Fruit fly (Drosophila melanogaster): Measurements from ENCODE around the gene Asciz.

Asciz gene

dm6 chr3L:3148125-3149059 lies 17.7 kb downstream of the Asciz start, which contains the start of the genes Usp5 and BtbVII (continued):
- TF ChIP-seq Gsc (GFP tag; IDR thresholded peaks at IDR 0.05) (no peak), ac (GFP tag; optimal IDR thresholded peaks at IDR 0.05) (peak; percentile 67), CG13296 (GFP tag; optimal IDR thresholded peaks at IDR 0.05) (peak; percentile 39), slbo (GFP tag; IDR thresholded peaks at IDR 0.05) (peak; percentile 64), nau (GFP tag; optimal IDR thresholded peaks at IDR 0.05) (no peak), zen2 (GFP tag; IDR thresholded peaks at IDR 0.05; ENCODE audit: partially characterized antibody) (peak; percentile 97), Fer2 (tag; optimal IDR thresholded peaks at IDR 0.05) (no peak), stc (GFP tag; IDR thresholded peaks at IDR 0.05) (no peak), NC2α (GFP tag; optimal IDR thresholded peaks at IDR 0.05) (no peak), peb (GFP tag; IDR thresholded peaks at IDR 0.05) (0 out of 2 replicates have a peak, but pooled peaks have one; percentile 17), lilli (GFP tag; optimal IDR thresholded peaks at IDR 0.05) (peak; percentile 84), YL-1 (GFP tag; optimal IDR thresholded peaks at IDR 0.05) (no peak), ewg (GFP tag; optimal IDR thresholded peaks at IDR 0.05) (peak; percentile 46), CG11696 (GFP tag; IDR thresholded peaks at IDR 0.05) (0 out of 2 replicates have a peak, but pooled peaks have one; percentile 33), CG14965 (GFP tag; optimal IDR thresholded peaks at IDR 0.05; ENCODE audit: borderline replicate concordance) (no peak), pros (GFP tag; optimal IDR thresholded peaks at IDR 0.05) (no peak), CG10565 (GFP tag; optimal IDR thresholded peaks at IDR 0.05) (no peak), psq (GFP tag; optimal IDR thresholded peaks at IDR 0.05) (no peak), Jarid2 (GFP tag; optimal IDR thresholded peaks at IDR 0.05) (no peak), Fer3 (tag; optimal IDR thresholded peaks at IDR 0.05) (peak; percentile 50), disco-r (GFP tag; optimal IDR thresholded peaks at IDR 0.05) (peak; percentile 54), tgo (GFP tag; IDR thresholded peaks at IDR 0.05) (peak; percentile 60; the same call in 1 of the 3 replicates), Taf1 (GFP tag; IDR thresholded peaks at IDR 0.05) (peak; percentile 48), Drgx (GFP tag; IDR thresholded peaks at IDR 0.05) (peak; percentile 62), Hr39 (optimal IDR thresholded peaks at IDR 0.05) (no peak), CG32767 (GFP tag; IDR thresholded peaks at IDR 0.05) (peak; percentile 50; the same call in 1 of the 2 replicates), Hmx (GFP tag; optimal IDR thresholded peaks at IDR 0.05) (no peak), caup (GFP tag; optimal IDR thresholded peaks at IDR 0.05; ENCODE audit: severe bottlenecking) (peak; percentile 34), CG18476 (GFP tag; optimal IDR thresholded peaks at IDR 0.05) (peak; percentile 9), ab (GFP tag; optimal IDR thresholded peaks at IDR 0.05) (no peak), Rfx (GFP tag; IDR thresholded peaks at IDR 0.05) (peak; percentile 76), B-H2 (GFP tag; optimal IDR thresholded peaks at IDR 0.05) (peak; percentile 77), ftz-f1 (GFP tag; optimal IDR thresholded peaks at IDR 0.05) (peak; percentile 87), dimm (GFP tag; IDR thresholded peaks at IDR 0.05) (no peak), CG11560 (tag; IDR thresholded peaks at IDR 0.05) (no peak), org-1 (GFP tag; optimal IDR thresholded peaks at IDR 0.05) (peak; percentile 8), CG10267 (tag; optimal IDR thresholded peaks at IDR 0.05) (peak; percentile 57), bsh (GFP tag; optimal IDR thresholded peaks at IDR 0.05) (peak in 1 of 2 experiments; percentile 51), CG15601 (tag; optimal IDR thresholded peaks at IDR 0.05) (peak; percentile 54), fd96Cb (tag; optimal IDR thresholded peaks at IDR 0.05) (no peak), CG8290 (GFP tag; optimal IDR thresholded peaks at IDR 0.05) (peak; percentile 82), CG8290 (tag; optimal IDR thresholded peaks at IDR 0.05) (peak in 1 of 2 experiments; percentile 80), nom (GFP tag; optimal IDR thresholded peaks at IDR 0.05) (peak; percentile 51), CG11085 (GFP tag; IDR thresholded peaks at IDR 0.05) (no peak), D19A (tag; optimal IDR thresholded peaks at IDR 0.05) (no peak), az2 (GFP tag; optimal IDR thresholded peaks at IDR 0.05) (peak; percentile 64), CG10321 (GFP tag; IDR thresholded peaks at IDR 0.05) (no peak), gsb-n (tag; optimal IDR thresholded peaks at IDR 0.05) (no peak), NK7.1 (GFP tag; optimal IDR thresholded peaks at IDR 0.05) (peak; percentile 32)
